Fruit fly (Drosophila melanogaster): ENCODE measurements around the gene Dop1R2.

Gene Dop1R2

dm6 chr3R:29651488-29651887 lies 8.3 kb downstream of the Dop1R2 start:
- no peak for TF ChIP-seq OdsH (GFP tag; optimal IDR thresholded peaks at IDR 0.05)
- peak; percentile 12 for TF ChIP-seq CG31627 (GFP tag; optimal IDR thresholded peaks at IDR 0.05)

DNA sequence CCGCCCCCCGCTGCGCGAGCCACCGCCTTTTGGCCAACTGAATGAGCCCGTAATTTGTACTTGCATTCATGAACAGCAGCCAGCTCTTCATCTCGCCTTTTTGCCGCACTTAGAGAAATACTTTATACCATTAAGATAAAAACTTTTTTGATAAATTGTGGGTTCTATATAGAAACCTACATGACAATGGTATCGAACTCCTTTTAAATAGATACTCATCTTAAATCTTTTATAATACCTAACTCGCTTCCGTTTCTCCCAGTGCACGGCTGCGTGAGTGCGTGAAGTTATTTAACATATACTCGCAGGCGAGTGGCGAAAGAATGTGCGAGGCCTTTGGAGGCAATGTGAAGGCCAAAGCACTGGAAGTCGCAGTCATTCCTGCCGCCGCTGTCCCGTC lies 33.9 kb downstream of the Dop1R2 start:
- TF ChIP-seq CG6163 (GFP tag; IDR thresholded peaks at IDR 0.05) = peak; percentile 52; the same call in 2 of the 3 replicates
- TF ChIP-seq Ets96B (tag; optimal IDR thresholded peaks at IDR 0.05) = peak; percentile 34
- TF ChIP-seq CG32006 (GFP tag; optimal IDR thresholded peaks at IDR 0.05) = peak; percentile 12
- TF ChIP-seq CG11762 (GFP tag; optimal IDR thresholded peaks at IDR 0.05; ENCODE audit: insufficient read depth) = no peak
- peak; percentile 23 for TF ChIP-seq topi (GFP tag; optimal IDR thresholded peaks at IDR 0.05)
- TF ChIP-seq dsx (GFP tag; optimal IDR thresholded peaks at IDR 0.05; ENCODE audit: poor library complexity, severe bottlenecking) = peak; percentile 22
- TF ChIP-seq Eip78C (GFP tag) = peak; percentile 55
- TF ChIP-seq OdsH (GFP tag; optimal IDR thresholded peaks at IDR 0.05) = peak; percentile 22
- TF ChIP-seq Sox15 (GFP tag; optimal IDR thresholded peaks at IDR 0.05) = no peak
- TF ChIP-seq Sox14 (GFP tag; optimal IDR thresholded peaks at IDR 0.05) = peak; percentile 31
- TF ChIP-seq Hr4 (GFP tag; optimal IDR thresholded peaks at IDR 0.05) = peak; percentile 19
- peak; percentile 27 for TF ChIP-seq Hr39 (GFP tag; optimal IDR thresholded peaks at IDR 0.05)
- TF ChIP-seq Met (GFP tag; optimal IDR thresholded peaks at IDR 0.05) = peak; percentile 13
- peak; percentile 19 for TF ChIP-seq svp (GFP tag)
- TF ChIP-seq CG15336 (GFP tag; IDR thresholded peaks at IDR 0.05) = no peak
- peak; percentile 28 for TF ChIP-seq lz (GFP tag; optimal IDR thresholded peaks at IDR 0.05)
- 0 out of 2 replicates have a peak, but pooled peaks have one; percentile 17 for TF ChIP-seq CG11294 (GFP tag; IDR thresholded peaks at IDR 0.05)
- peak; percentile 16 for TF ChIP-seq CG34406 (GFP tag; optimal IDR thresholded peaks at IDR 0.05)
- TF ChIP-seq eg (GFP tag; IDR thresholded peaks at IDR 0.05) = 0 out of 3 replicates have a peak, but pooled peaks have one; percentile 36
- peak; percentile 30 for TF ChIP-seq CG10631 (GFP tag; optimal IDR thresholded peaks at IDR 0.05)
- TF ChIP-seq CG6854 (GFP tag; optimal IDR thresholded peaks at IDR 0.05) = no peak
- TF ChIP-seq CG3919 (GFP tag; optimal IDR thresholded peaks at IDR 0.05) = peak; percentile 13
- peak; percentile 49 for TF ChIP-seq CG31627 (GFP tag; optimal IDR thresholded peaks at IDR 0.05)
- TF ChIP-seq CG8319 (GFP tag; optimal IDR thresholded peaks at IDR 0.05) = no peak
- no peak for TF ChIP-seq CG16779 (tag; optimal IDR thresholded peaks at IDR 0.05)
- peak; percentile 27 for TF ChIP-seq CG1621 (tag; optimal IDR thresholded peaks at IDR 0.05)
- TF ChIP-seq CG9139 (GFP tag; optimal IDR thresholded peaks at IDR 0.05) = no peak
- no peak for TF ChIP-seq Ets21C (GFP tag; optimal IDR thresholded peaks at IDR 0.05)
- TF ChIP-seq net (GFP tag; optimal IDR thresholded peaks at IDR 0.05) = no peak
- TF ChIP-seq Eip93F (GFP tag; optimal IDR thresholded peaks at IDR 0.05) = no peak
- no peak for TF ChIP-seq CG6276 (GFP tag; optimal IDR thresholded peaks at IDR 0.05)
- TF ChIP-seq spab (GFP tag; optimal IDR thresholded peaks at IDR 0.05) = peak; percentile 25
- peak; percentile 32 for TF ChIP-seq pdm3 (GFP tag; optimal IDR thresholded peaks at IDR 0.05)
- peak; percentile 23 for TF ChIP-seq Sox102F (GFP tag; optimal IDR thresholded peaks at IDR 0.05)
- peak; percentile 28 for TF ChIP-seq acj6 (GFP tag; optimal IDR thresholded peaks at IDR 0.05)
- TF ChIP-seq fd59A (GFP tag; optimal IDR thresholded peaks at IDR 0.05) = no peak
- no peak for TF ChIP-seq Blimp-1 (GFP tag; optimal IDR thresholded peaks at IDR 0.05)
- no peak for TF ChIP-seq CG7368 (GFP tag; optimal IDR thresholded peaks at IDR 0.05)
- TF ChIP-seq fkh (GFP tag; optimal IDR thresholded peaks at IDR 0.05) = no peak
- TF ChIP-seq Smox (GFP tag; optimal IDR thresholded peaks at IDR 0.05) = peak; percentile 26
- TF ChIP-seq vri (GFP tag; optimal IDR thresholded peaks at IDR 0.05) = no peak
- no peak for TF ChIP-seq Hr38 (GFP tag; optimal IDR thresholded peaks at IDR 0.05)
- no peak for TF ChIP-seq CG11902 (GFP tag; optimal IDR thresholded peaks at IDR 0.05)
- no peak for TF ChIP-seq ss (GFP tag; optimal IDR thresholded peaks at IDR 0.05)
- TF ChIP-seq Lpt (GFP tag; optimal IDR thresholded peaks at IDR 0.05) = no peak
- no peak for TF ChIP-seq dac (GFP tag; optimal IDR thresholded peaks at IDR 0.05)
- no peak for TF ChIP-seq CG6808 (GFP tag; optimal IDR thresholded peaks at IDR 0.05)
- peak; percentile 16 for TF ChIP-seq CG8632 (GFP tag; optimal IDR thresholded peaks at IDR 0.05)
- peak; percentile 27; the same call in 1 of the 2 replicates for TF ChIP-seq Gug (GFP tag; IDR thresholded peaks at IDR 0.05)
- TF ChIP-seq Eip75B (GFP tag; optimal IDR thresholded peaks at IDR 0.05) = peak; percentile 24
